Fruit fly (Drosophila melanogaster): Measurements from ENCODE around the gene Rab27.

Rab27 gene

DNA sequence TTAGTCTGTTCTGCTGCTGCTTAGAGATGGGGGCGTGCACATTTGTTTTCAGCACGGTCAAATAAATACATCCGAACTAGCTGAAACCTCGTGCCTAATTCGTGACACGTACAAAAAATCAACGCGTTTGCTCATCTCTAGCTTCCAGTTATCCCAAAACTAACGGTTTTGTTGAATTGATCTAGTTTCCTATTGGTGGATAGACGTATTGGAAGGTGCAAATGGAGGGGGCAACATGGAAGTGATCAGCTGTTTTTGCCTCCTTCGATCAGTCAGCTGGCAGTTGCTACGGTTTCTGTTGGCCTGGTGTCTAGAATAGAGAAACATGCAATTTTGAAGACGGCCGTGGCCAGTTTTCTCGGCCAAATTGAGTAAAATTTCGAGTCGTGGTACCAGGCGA lies 40.8 kb upstream of the Rab27 start (continued):
- no peak for TF ChIP-seq Jarid2 (GFP tag; optimal IDR thresholded peaks at IDR 0.05)
- TF ChIP-seq Deaf1 (tag; optimal IDR thresholded peaks at IDR 0.05): no peak
- peak; percentile 96 for TF ChIP-seq Vsx1 (GFP tag; optimal IDR thresholded peaks at IDR 0.05)
- TF ChIP-seq Taf1 (GFP tag; IDR thresholded peaks at IDR 0.05): no peak
- no peak for TF ChIP-seq CG10979 (tag; optimal IDR thresholded peaks at IDR 0.05)
- 0 out of 2 replicates have a peak, but pooled peaks have one; percentile 27 for TF ChIP-seq CG11085 (GFP tag; IDR thresholded peaks at IDR 0.05)
- TF ChIP-seq CG11723 (GFP tag; optimal IDR thresholded peaks at IDR 0.05): no peak
- TF ChIP-seq Rfx (GFP tag; IDR thresholded peaks at IDR 0.05): peak; percentile 78
- peak; percentile 23; the same call in 1 of the 2 replicates for TF ChIP-seq al (GFP tag; IDR thresholded peaks at IDR 0.05)
- TF ChIP-seq CG2678 (tag; optimal IDR thresholded peaks at IDR 0.05): peak; percentile 36
- TF ChIP-seq Sox100B (GFP tag; optimal IDR thresholded peaks at IDR 0.05): no peak
- TF ChIP-seq chinmo (GFP tag; IDR thresholded peaks at IDR 0.05; ENCODE audit: partially characterized antibody): peak; percentile 92
- no peak for TF ChIP-seq fd102C (GFP tag; optimal IDR thresholded peaks at IDR 0.05)
- TF ChIP-seq Kr (GFP tag; optimal IDR thresholded peaks at IDR 0.05): no peak
- TF ChIP-seq Hsf (GFP tag; optimal IDR thresholded peaks at IDR 0.05): peak; percentile 3
- no peak for TF ChIP-seq usp (GFP tag; optimal IDR thresholded peaks at IDR 0.05)
- no peak for TF ChIP-seq Oaz (GFP tag; IDR thresholded peaks at IDR 0.05)
- TF ChIP-seq ERR (GFP tag; optimal IDR thresholded peaks at IDR 0.05): no peak
- TF ChIP-seq CG8290 (GFP tag; optimal IDR thresholded peaks at IDR 0.05): peak; percentile 12
- peak in 1 of 2 experiments; percentile 78 for TF ChIP-seq CG8290 (tag; optimal IDR thresholded peaks at IDR 0.05)
- TF ChIP-seq Awh (GFP tag; IDR thresholded peaks at IDR 0.05): no peak
- TF ChIP-seq CHES-1-like (GFP tag; optimal IDR thresholded peaks at IDR 0.05): peak; percentile 42
- TF ChIP-seq Neu2 (GFP tag; optimal IDR thresholded peaks at IDR 0.05; ENCODE audit: borderline replicate concordance): no peak
- no peak for TF ChIP-seq ac (GFP tag; optimal IDR thresholded peaks at IDR 0.05)
- TF ChIP-seq CG18619 (GFP tag; optimal IDR thresholded peaks at IDR 0.05): no peak
- no peak for TF ChIP-seq CG1647 (GFP tag; optimal IDR thresholded peaks at IDR 0.05)
- no peak for TF ChIP-seq sens-2 (GFP tag; IDR thresholded peaks at IDR 0.05)
- no peak for TF ChIP-seq CG1832 (GFP tag; optimal IDR thresholded peaks at IDR 0.05)
- peak; percentile 76 for TF ChIP-seq CG7963 (GFP tag; IDR thresholded peaks at IDR 0.05; ENCODE audit: partially characterized antibody)
- no peak for TF ChIP-seq CG10959 (GFP tag; IDR thresholded peaks at IDR 0.05)
- TF ChIP-seq CrebB (tag; optimal IDR thresholded peaks at IDR 0.05): no peak
- no peak for TF ChIP-seq CG10209 (GFP tag; optimal IDR thresholded peaks at IDR 0.05)
- no peak for TF ChIP-seq CG9876 (GFP tag; optimal IDR thresholded peaks at IDR 0.05)
- TF ChIP-seq bigmax (GFP tag; optimal IDR thresholded peaks at IDR 0.05): no peak
- no peak for TF ChIP-seq CG18764 (GFP tag; optimal IDR thresholded peaks at IDR 0.05)
- TF ChIP-seq CG4820 (GFP tag; optimal IDR thresholded peaks at IDR 0.05): no peak
- peak; percentile 40; the same call in 1 of the 3 replicates for TF ChIP-seq Dbx (GFP tag; IDR thresholded peaks at IDR 0.05)
- TF ChIP-seq run (tag; optimal IDR thresholded peaks at IDR 0.05): no peak
- TF ChIP-seq CG32532 (GFP tag; IDR thresholded peaks at IDR 0.05): peak; percentile 37; the same call in 1 of the 2 replicates
- peak; percentile 28; the same call in 1 of the 2 replicates for TF ChIP-seq Nf-YA (GFP tag; IDR thresholded peaks at IDR 0.05)
- no peak for TF ChIP-seq CG4360 (GFP tag; IDR thresholded peaks at IDR 0.05)
- TF ChIP-seq onecut (GFP tag; IDR thresholded peaks at IDR 0.05): peak; percentile 35; the same call in 1 of the 2 replicates
- no peak for TF ChIP-seq Oli (tag; optimal IDR thresholded peaks at IDR 0.05)
- TF ChIP-seq lov (optimal IDR thresholded peaks at IDR 0.05): no peak
- TF ChIP-seq lov (GFP tag; IDR thresholded peaks at IDR 0.05): no peak
- TF ChIP-seq ap (GFP tag; IDR thresholded peaks at IDR 0.05): no peak
- no peak for TF ChIP-seq Dip2 (GFP tag; IDR thresholded peaks at IDR 0.05)
- TF ChIP-seq CG13624 (GFP tag; optimal IDR thresholded peaks at IDR 0.05): peak; percentile 35
- TF ChIP-seq Hey (tag; optimal IDR thresholded peaks at IDR 0.05): no peak
- TF ChIP-seq Sin3A (optimal IDR thresholded peaks at IDR 0.05): no peak
- peak; percentile 85 for TF ChIP-seq BEAF-32 (GFP tag; optimal IDR thresholded peaks at IDR 0.05)
- no peak for TF ChIP-seq CG2199 (GFP tag; IDR thresholded peaks at IDR 0.05)
- TF ChIP-seq Rx (GFP tag; IDR thresholded peaks at IDR 0.05): no peak

All from whole organism, embryonic.